Fruit fly (Drosophila melanogaster) whole organism, adult: ENCODE measurements around the gene CG14613.

Source experiments
- CG12768 ChIP-seq: fragments of 200-800 bp; sonication (Bioruptor generic); optimal IDR thresholded peaks from 2 replicates; lab custom pipeline; 2017; ENCODE audit warnings: missing biosample characterization, missing genetic modification characterization, mild to moderate bottlenecking, moderate library complexity, missing genetic modification reagents
- CG1620 ChIP-seq: fragments of 200-800 bp; sonication (Bioruptor generic); optimal IDR thresholded peaks from 2 replicates; lab custom pipeline; 2016; ENCODE audit warnings: missing biosample characterization, missing genetic modification characterization
- CG33017 ChIP-seq: fragments of 200-800 bp; sonication (Bioruptor generic); optimal IDR thresholded peaks from 2 replicates; lab custom pipeline; 2018; ENCODE audit warnings: missing biosample characterization, mild to moderate bottlenecking, missing genetic modification characterization, moderate library complexity
- CG5204 ChIP-seq: fragments of 200-800 bp; sonication (Bioruptor generic); optimal IDR thresholded peaks from 2 replicates; lab custom pipeline; 2016; ENCODE audit warnings: missing biosample characterization, missing genetic modification characterization
- CG7045 ChIP-seq: fragments of 200-800 bp; sonication (Bioruptor generic); optimal IDR thresholded peaks from 2 replicates; lab custom pipeline; 2017; ENCODE audit warnings: missing biosample characterization, mild to moderate bottlenecking, missing genetic modification characterization
- Clk ChIP-seq: fragments of 200-800 bp; sonication (Bioruptor generic); optimal IDR thresholded peaks from 2 replicates; lab custom pipeline; 2017; ENCODE audit warnings: missing biosample characterization, missing genetic modification characterization
- Crg-1 ChIP-seq: fragments of 200-800 bp; sonication (Bioruptor generic); optimal IDR thresholded peaks from 2 replicates; lab custom pipeline; 2016; ENCODE audit warnings: missing biosample characterization, missing genetic modification characterization
- bab1 ChIP-seq: fragments of 200-800 bp; sonication (Bioruptor generic); optimal IDR thresholded peaks from 3 replicates; lab custom pipeline; 2019; ENCODE audit warnings: missing biosample characterization, mild to moderate bottlenecking, missing genetic modification characterization, moderate library complexity
- cic ChIP-seq: fragments of 200-800 bp; sonication (Bioruptor generic); optimal IDR thresholded peaks from 2 replicates; lab custom pipeline; 2017; ENCODE audit warnings: missing biosample characterization, mild to moderate bottlenecking, missing genetic modification characterization, moderate library complexity
- cnc ChIP-seq, 2 experiments: fragments of >200 bp; optimal IDR thresholded peaks; 2 replicates each; lab custom pipeline; 2017
- kay ChIP-seq: fragments of 200-800 bp; sonication (Bioruptor generic); peaks from one replicate; lab custom pipeline; 2016; ENCODE audit warnings: missing biosample characterization, missing genetic modification characterization, borderline replicate concordance
- ovo ChIP-seq: fragments of 200-800 bp; sonication (Bioruptor generic); optimal IDR thresholded peaks from 2 replicates; lab custom pipeline; 2016; ENCODE audit warnings: missing biosample characterization, missing genetic modification characterization
- pad ChIP-seq: fragments of 200-800 bp; sonication (Bioruptor generic); optimal IDR thresholded peaks from 3 replicates; lab custom pipeline; 2017; ENCODE audit warnings: missing biosample characterization, missing genetic modification characterization, mild to moderate bottlenecking, moderate library complexity, missing genetic modification reagents
- tj ChIP-seq: fragments of 200-800 bp; sonication (Bioruptor generic); optimal IDR thresholded peaks from 3 replicates; lab custom pipeline; 2017; ENCODE audit warnings: missing biosample characterization, mild to moderate bottlenecking, missing genetic modification characterization, moderate library complexity

dm6 chrX:22502225-22502624 is 30.4 kb upstream of the CG14613 start:
- no peak for TF ChIP-seq cic (GFP tag; lab: Kevin White, UChicago)
- no peak for TF ChIP-seq kay (GFP tag; lab: Kevin White, UChicago)
- TF ChIP-seq pad (GFP tag; lab: Kevin White, UChicago) = no peak
- TF ChIP-seq Clk (GFP tag; lab: Kevin White, UChicago) = no peak
- no peak for TF ChIP-seq Crg-1
- TF ChIP-seq CG7045 (GFP tag; lab: Kevin White, UChicago) = no peak
- no peak for TF ChIP-seq bab1 (GFP tag; lab: Kevin White, UChicago)
- no peak for TF ChIP-seq cnc (optimal IDR thresholded peaks at IDR 0.05; lab: Kevin White, UChicago)
- TF ChIP-seq CG1620 (GFP tag; lab: Kevin White, UChicago) = no peak
- TF ChIP-seq CG33017 (tag; lab: Kevin White, UChicago) = no peak
- no peak for TF ChIP-seq tj (GFP tag; lab: Kevin White, UChicago)
- no peak for TF ChIP-seq ovo (GFP tag; lab: Kevin White, UChicago)
- no peak for TF ChIP-seq CG12768
- no peak for TF ChIP-seq CG5204 (GFP tag; lab: Kevin White, UChicago)
